Worm (Caenorhabditis elegans) whole organism, young adult: ENCODE data around the gene B0222.1.

Experiments used
- B0261.1 ChIP-seq: sonication (generic microtip); optimal IDR thresholded peaks from 2 replicates; lab custom pipeline; 2016; ENCODE audit warnings: mild to moderate bottlenecking, missing genetic modification characterization, moderate library complexity, missing compliant biosample characterization
- C17E4.6 ChIP-seq: fragments of 200-800 bp; sonication (Bioruptor generic); IDR thresholded peaks from 2 replicates; pipeline ENCODE4 v1.3.6; 2022; ENCODE audit warnings: missing genetic modification reagents, missing genetic modification characterization, missing compliant biosample characterization
- F10E7.11 ChIP-seq: sonication (generic microtip); optimal IDR thresholded peaks from 2 replicates; lab custom pipeline; 2017; ENCODE audit warnings: mild to moderate bottlenecking, missing genetic modification characterization, moderate library complexity, missing compliant biosample characterization
- F33H1.4 ChIP-seq: fragments of 200-800 bp; sonication (Bioruptor generic); IDR thresholded peaks from 2 replicates; pipeline ENCODE4 v1.3.6; 2022; ENCODE audit warnings: missing genetic modification reagents, missing genetic modification characterization, missing compliant biosample characterization
- F52B5.7 ChIP-seq: sonication (generic microtip); optimal IDR thresholded peaks from 2 replicates; lab custom pipeline; 2016; ENCODE audit warnings: mild to moderate bottlenecking, missing genetic modification characterization, missing compliant biosample characterization
- F57A8.1 ChIP-seq: fragments of 200-800 bp; sonication (Bioruptor generic); optimal IDR thresholded peaks from 2 replicates; lab custom pipeline; 2018; ENCODE audit warnings: mild to moderate bottlenecking, missing genetic modification characterization, moderate library complexity, missing compliant biosample characterization
- F57C9.4 ChIP-seq: sonication (generic microtip); optimal IDR thresholded peaks from 2 replicates; lab custom pipeline; 2017; ENCODE audit warnings: mild to moderate bottlenecking, missing genetic modification characterization, missing compliant biosample characterization
- K11D2.4 ChIP-seq: fragments of 200-800 bp; sonication (Bioruptor generic); IDR thresholded peaks from 2 replicates; pipeline ENCODE4 v1.3.6; 2022; ENCODE audit warnings: missing genetic modification reagents, missing genetic modification characterization, missing compliant biosample characterization
- Y56A3A.18 ChIP-seq: fragments of 200-800 bp; sonication (Bioruptor generic); IDR thresholded peaks from 2 replicates; pipeline ENCODE4 v1.3.6; 2022; ENCODE audit warnings: missing genetic modification reagents, missing genetic modification characterization, missing compliant biosample characterization
- Y79H2A.3 ChIP-seq: fragments of 200-800 bp; sonication (Bioruptor generic); conservative IDR thresholded peaks from 2 replicates; pipeline ENCODE4 v1.3.6; 2022; ENCODE audit warnings: missing genetic modification reagents, missing genetic modification characterization, missing compliant biosample characterization
- athp-1 ChIP-seq: sonication (generic microtip); optimal IDR thresholded peaks from 2 replicates; lab custom pipeline; 2017; ENCODE audit warnings: mild to moderate bottlenecking, missing genetic modification characterization, missing compliant biosample characterization
- bed-2 ChIP-seq: fragments of 200-800 bp; sonication (Bioruptor generic); IDR thresholded peaks from 2 replicates; pipeline ENCODE4 v1.3.6; 2022; ENCODE audit warnings: missing genetic modification reagents, missing genetic modification characterization, missing compliant biosample characterization
- ccch-3 ChIP-seq: fragments of 200-800 bp; sonication (Bioruptor generic); optimal IDR thresholded peaks from 2 replicates; lab custom pipeline; 2018; ENCODE audit warnings: mild to moderate bottlenecking, missing genetic modification characterization, missing compliant biosample characterization
- cebp-1 ChIP-seq, 2 experiments: fragments of 200-800 bp in 1 of 2; sonication (Bioruptor generic) in 1 of 2; sonication (generic microtip) in 1 of 2; IDR thresholded peaks in 1 of 2; optimal IDR thresholded peaks in 1 of 2; 2 replicates each; pipeline versions ENCODE4 v1.3.6 to Lab custom; 2017 to 2022; ENCODE audit warnings: missing compliant biosample characterization in 2 of 2, missing genetic modification characterization in 2 of 2, mild to moderate bottlenecking in 1 of 2, missing genetic modification reagents in 1 of 2, moderate library complexity in 1 of 2
- ceh-100 ChIP-seq: fragments of 200-800 bp; sonication (Bioruptor generic); IDR thresholded peaks from 2 replicates; pipeline ENCODE4 v1.3.6; 2022; ENCODE audit warnings: missing genetic modification reagents, missing genetic modification characterization, missing compliant biosample characterization
- ceh-27 ChIP-seq: fragments of 200-800 bp; sonication (Bioruptor generic); optimal IDR thresholded peaks from 2 replicates; lab custom pipeline; 2018; ENCODE audit warnings: mild to moderate bottlenecking, missing genetic modification characterization, moderate library complexity, missing compliant biosample characterization
- die-1 ChIP-seq: sonication (generic microtip); optimal IDR thresholded peaks from 2 replicates; lab custom pipeline; 2016; ENCODE audit warnings: missing genotype, mild to moderate bottlenecking, missing genetic modification characterization, missing compliant biosample characterization
- dpff-1 ChIP-seq: sonication (generic microtip); optimal IDR thresholded peaks from 2 replicates; lab custom pipeline; 2017; ENCODE audit warnings: mild to moderate bottlenecking, missing genetic modification characterization, missing compliant biosample characterization
- egl-44 ChIP-seq: fragments of 200-800 bp; sonication (Bioruptor generic); IDR thresholded peaks from 2 replicates; pipeline ENCODE4 v1.3.6; 2022; ENCODE audit warnings: missing genetic modification reagents, missing genetic modification characterization, missing compliant biosample characterization
- egrh-3 ChIP-seq: fragments of 200-800 bp; sonication (Bioruptor generic); IDR thresholded peaks from 2 replicates; pipeline ENCODE4 v1.3.6; 2022; ENCODE audit warnings: missing genetic modification reagents, missing genetic modification characterization, missing compliant biosample characterization
- gei-17 ChIP-seq: fragments of 200-800 bp; sonication (Bioruptor generic); optimal IDR thresholded peaks from 2 replicates; lab custom pipeline; 2018; ENCODE audit warnings: mild to moderate bottlenecking, missing genetic modification characterization, missing compliant biosample characterization
- hmg-1.2 ChIP-seq: fragments of 200-800 bp; sonication (Bioruptor generic); IDR thresholded peaks from 2 replicates; pipeline ENCODE4 v1.3.6; 2022; ENCODE audit warnings: missing genetic modification reagents, missing genetic modification characterization, missing compliant biosample characterization
- hrde-1 ChIP-seq: sonication (generic microtip); optimal IDR thresholded peaks from 2 replicates; lab custom pipeline; 2016; ENCODE audit warnings: missing genetic modification characterization, mild to moderate bottlenecking, missing compliant biosample characterization, moderate library complexity, missing genotype, missing genetic modification reagents, borderline replicate concordance
- hsf-1 ChIP-seq: fragments of 200-800 bp; sonication (Bioruptor generic); IDR thresholded peaks from 2 replicates; pipeline ENCODE4 v1.3.6; 2022; ENCODE audit warnings: missing genetic modification reagents, missing genetic modification characterization, missing compliant biosample characterization
- let-526 ChIP-seq: fragments of 200-800 bp; sonication (Bioruptor generic); IDR thresholded peaks from 2 replicates; pipeline ENCODE4 v1.3.6; 2022; ENCODE audit warnings: missing genetic modification reagents, missing genetic modification characterization, missing compliant biosample characterization
- let-607 ChIP-seq, 2 experiments: fragments of 200-800 bp in 1 of 2; sonication (Bioruptor generic) in 1 of 2; sonication (generic microtip) in 1 of 2; optimal IDR thresholded peaks; 2 replicates each; lab custom pipeline; 2016 to 2018; ENCODE audit warnings: mild to moderate bottlenecking in 2 of 2, missing compliant biosample characterization in 2 of 2, missing genetic modification characterization in 2 of 2, moderate library complexity in 2 of 2, missing genotype in 1 of 2
- lin-26 ChIP-seq: fragments of 200-800 bp; sonication (Bioruptor generic); IDR thresholded peaks from 2 replicates; pipeline ENCODE4 v1.3.6; 2022; ENCODE audit warnings: missing genetic modification reagents, missing genetic modification characterization, missing compliant biosample characterization
- lin-40 ChIP-seq: sonication (generic microtip); optimal IDR thresholded peaks from 2 replicates; lab custom pipeline; 2016; ENCODE audit warnings: missing genetic modification characterization, mild to moderate bottlenecking, missing compliant biosample characterization, missing genotype, missing genetic modification reagents
- lsl-1 ChIP-seq: fragments of 200-800 bp; sonication (Bioruptor generic); optimal IDR thresholded peaks from 2 replicates; lab custom pipeline; 2018; ENCODE audit warnings: mild to moderate bottlenecking, missing genetic modification characterization, moderate library complexity, missing compliant biosample characterization
- madf-3 ChIP-seq: fragments of 200-800 bp; sonication (Bioruptor generic); IDR thresholded peaks from 2 replicates; pipeline ENCODE4 v1.3.6; 2022; ENCODE audit warnings: missing genetic modification reagents, missing genetic modification characterization, missing compliant biosample characterization
- mes-4 ChIP-seq: sonication (generic microtip); optimal IDR thresholded peaks from 2 replicates; lab custom pipeline; 2016; ENCODE audit warnings: missing genotype, missing genetic modification characterization, missing compliant biosample characterization
- nfya-1 ChIP-seq: sonication (generic microtip); optimal IDR thresholded peaks from 2 replicates; lab custom pipeline; 2017; ENCODE audit warnings: antibody characterized with exemption, missing compliant biosample characterization, missing genetic modification characterization, borderline replicate concordance; ENCODE audit not compliant: insufficient read depth
- nfya-2 ChIP-seq: fragments of 200-800 bp; sonication (Bioruptor generic); IDR thresholded peaks from 2 replicates; pipeline ENCODE4 v1.3.6; 2022; ENCODE audit warnings: missing genetic modification reagents, missing genetic modification characterization, missing compliant biosample characterization
- nfyb-1 ChIP-seq: fragments of 200-800 bp; sonication (Bioruptor generic); IDR thresholded peaks from 2 replicates; pipeline ENCODE4 v1.3.6; 2022; ENCODE audit warnings: missing genetic modification reagents, missing genetic modification characterization, missing compliant biosample characterization
- nhr-120 ChIP-seq: fragments of 200-800 bp; sonication (Bioruptor generic); IDR thresholded peaks from 2 replicates; pipeline ENCODE4 v1.3.6; 2022; ENCODE audit warnings: missing genetic modification characterization, missing compliant biosample characterization
- pha-4 ChIP-seq: fragments of 150-350 bp; sonication (generic microtip); optimal IDR thresholded peaks from 2 replicates; lab custom pipeline; 2014; ENCODE audit warnings: missing biosample characterization, missing genetic modification reagents, missing genetic modification characterization
- rec-8 ChIP-seq, 2 experiments: sonication (generic microtip); optimal IDR thresholded peaks; 2 replicates each; lab custom pipeline; 2016; ENCODE audit warnings: mild to moderate bottlenecking in 2 of 2, missing genetic modification characterization in 2 of 2, missing genetic modification reagents in 2 of 2, missing genotype in 2 of 2, missing biosample characterization in 1 of 2, missing compliant biosample characterization in 1 of 2, moderate library complexity in 1 of 2
- rpc-1 ChIP-seq, 2 experiments: fragments of 150-350 bp in 1 of 2; sonication (generic microtip) in 1 of 2; optimal IDR thresholded peaks; 2 replicates each; lab custom pipeline; 2014 to 2018; ENCODE audit warnings: missing biosample characterization in 1 of 2, missing genetic modification characterization in 1 of 2, missing genetic modification reagents in 1 of 2, missing genotype in 1 of 2
- sea-2 ChIP-seq: fragments of 200-800 bp; sonication (Bioruptor generic); IDR thresholded peaks from 2 replicates; pipeline ENCODE4 v1.3.6; 2022; ENCODE audit warnings: missing genetic modification characterization, missing compliant biosample characterization
- snpc-3.4 ChIP-seq: sonication (generic microtip); optimal IDR thresholded peaks from 2 replicates; lab custom pipeline; 2017; ENCODE audit warnings: missing genetic modification characterization, mild to moderate bottlenecking, missing compliant biosample characterization, antibody characterized with exemption, moderate library complexity, missing genotype, missing genetic modification reagents
- snpc-4 ChIP-seq, 5 experiments: fragments of 150-350 bp in 1 of 5; sonication (generic microtip) in 4 of 5; optimal IDR thresholded peaks; 2 replicates each; lab custom pipeline; 2014 to 2018; ENCODE audit warnings: missing genetic modification characterization in 5 of 5, missing biosample characterization in 3 of 5, antibody characterized with exemption in 2 of 5, mild to moderate bottlenecking in 2 of 5, missing compliant biosample characterization in 2 of 5, missing genotype in 2 of 5, moderate library complexity in 2 of 5, missing genetic modification reagents in 1 of 5
- unc-62 ChIP-seq: fragments of 150-350 bp; optimal IDR thresholded peaks from 2 replicates; lab custom pipeline; 2014; ENCODE audit warnings: missing biosample characterization, missing genetic modification reagents, missing genetic modification characterization
- xnd-1 ChIP-seq: sonication (generic microtip); optimal IDR thresholded peaks from 2 replicates; lab custom pipeline; 2016; ENCODE audit warnings: missing genotype, missing genetic modification reagents, missing genetic modification characterization, missing compliant biosample characterization
- ztf-26 ChIP-seq: sonication (generic microtip); optimal IDR thresholded peaks from 2 replicates; lab custom pipeline; 2017; ENCODE audit warnings: missing genetic modification characterization, missing compliant biosample characterization
- ztf-28 ChIP-seq: fragments of 200-800 bp; sonication (Bioruptor generic); IDR thresholded peaks from 2 replicates; pipeline ENCODE4 v1.3.6; 2022; ENCODE audit warnings: missing genetic modification reagents, missing genetic modification characterization, missing compliant biosample characterization
- ztf-6 ChIP-seq: fragments of 200-800 bp; sonication (Bioruptor generic); IDR thresholded peaks from 2 replicates; pipeline ENCODE4 v1.3.6; 2022; ENCODE audit warnings: missing genetic modification reagents, missing genetic modification characterization, missing compliant biosample characterization

B0222.1 gene

ce11 chrV:9088758-9089157 is 45.3 kb upstream of the B0222.1 start (continued):
- no peak for TF ChIP-seq nfya-1 (tag; lab: Kevin White, UChicago)
- no peak for TF ChIP-seq F57C9.4
- no peak for TF ChIP-seq ztf-28 (GFP tag; lab: Robert Waterston, UW)
- TF ChIP-seq xnd-1, result no peak
- no peak for TF ChIP-seq nhr-120 (GFP tag; lab: Robert Waterston, UW)
- TF ChIP-seq F57A8.1 (GFP tag; lab: Kevin White, UChicago), result no peak
- no peak for TF ChIP-seq Y56A3A.18 (GFP tag; lab: Robert Waterston, UW)
- TF ChIP-seq bed-2, result no peak
- TF ChIP-seq B0261.1 (tag; lab: Kevin White, UChicago), result no peak
- no peak for TF ChIP-seq pha-4 (tag; lab: Kevin White, UChicago)
- no peak for TF ChIP-seq F52B5.7 (tag; lab: Kevin White, UChicago)
- no peak for TF ChIP-seq C17E4.6 (GFP tag; lab: Robert Waterston, UW)
- no peak for TF ChIP-seq snpc-4 (GFP tag; optimal IDR thresholded peaks at IDR 0.05; lab: Kevin White, UChicago)
- TF ChIP-seq snpc-4 (tag; optimal IDR thresholded peaks at IDR 0.05; lab: Kevin White, UChicago), result no peak
- no peak for TF ChIP-seq lsl-1 (GFP tag; lab: Kevin White, UChicago)
- no peak for TF ChIP-seq Y79H2A.3
- TF ChIP-seq snpc-3.4 (tag; lab: Kevin White, UChicago), result no peak
- TF ChIP-seq ceh-100 (GFP tag; lab: Robert Waterston, UW), result peak; percentile 14; the same call in 1 of the 2 replicates
- no peak for TF ChIP-seq let-526
- peak; percentile 34; the same call in 1 of the 2 replicates for TF ChIP-seq hmg-1.2 (GFP tag; lab: Robert Waterston, UW)
- TF ChIP-seq ceh-27 (GFP tag; lab: Kevin White, UChicago), result no peak
- TF ChIP-seq rpc-1 (optimal IDR thresholded peaks at IDR 0.05; lab: Kevin White, UChicago), result no peak
- no peak for TF ChIP-seq rpc-1 (tag; optimal IDR thresholded peaks at IDR 0.05; lab: Kevin White, UChicago)
- peak in 1 of 2 experiments; percentile 19 for TF ChIP-seq let-607 (tag; optimal IDR thresholded peaks at IDR 0.05; lab: Kevin White, UChicago)
- TF ChIP-seq lin-40 (tag; lab: Kevin White, UChicago), result no peak
- TF ChIP-seq hrde-1, result no peak
- TF ChIP-seq nfyb-1 (GFP tag; lab: Robert Waterston, UW), result peak; percentile 32
- TF ChIP-seq egrh-3 (GFP tag; lab: Robert Waterston, UW), result 0 out of 2 replicates have a peak, but pooled peaks have one; percentile 19
- TF ChIP-seq nfya-2 (GFP tag; lab: Robert Waterston, UW), result no peak
- peak; percentile 37; the same call in 1 of the 2 replicates for TF ChIP-seq lin-26 (GFP tag; lab: Robert Waterston, UW)
- TF ChIP-seq die-1 (tag; lab: Kevin White, UChicago), result no peak
- no peak for TF ChIP-seq sea-2 (GFP tag; lab: Robert Waterston, UW)
- no peak for TF ChIP-seq madf-3 (GFP tag; lab: Robert Waterston, UW)
- TF ChIP-seq cebp-1 (GFP tag; IDR thresholded peaks at IDR 0.05; lab: Robert Waterston, UW), result no peak
- TF ChIP-seq cebp-1 (tag; optimal IDR thresholded peaks at IDR 0.05; lab: Kevin White, UChicago), result peak; percentile 10
- no peak for TF ChIP-seq athp-1 (tag; lab: Kevin White, UChicago)
- no peak for TF ChIP-seq rec-8 (tag; optimal IDR thresholded peaks at IDR 0.05; lab: Kevin White, UChicago)
- TF ChIP-seq ccch-3 (GFP tag; lab: Kevin White, UChicago), result no peak
- TF ChIP-seq gei-17, result no peak
- no peak for TF ChIP-seq ztf-6 (GFP tag; lab: Robert Waterston, UW)
- no peak for TF ChIP-seq K11D2.4 (GFP tag; lab: Robert Waterston, UW)
- TF ChIP-seq mes-4 (tag; lab: Kevin White, UChicago), result no peak
- TF ChIP-seq F10E7.11 (tag; lab: Kevin White, UChicago), result no peak
- TF ChIP-seq egl-44, result 0 out of 2 replicates have a peak, but pooled peaks have one; percentile 20
- no peak for TF ChIP-seq unc-62 (GFP tag; lab: Kevin White, UChicago)
- no peak for TF ChIP-seq F33H1.4 (GFP tag; lab: Robert Waterston, UW)
- TF ChIP-seq hsf-1 (GFP tag; lab: Robert Waterston, UW), result no peak
- TF ChIP-seq ztf-26 (tag; lab: Kevin White, UChicago), result peak; percentile 48
- TF ChIP-seq dpff-1 (tag; lab: Kevin White, UChicago), result no peak
